Fruit fly (Drosophila melanogaster) whole organism, embryonic: ENCODE results near the gene Spt6.
A peak's percentile ranks its signal among the peaks of the same experiment; 100 is the strongest.

ENCODE experiments used
- Ada2b ChIP-seq: fragments of 200-800 bp; sonication (Bioruptor generic); IDR thresholded peaks from 2 replicates; pipeline ENCODE4 v1.3.6; 2022; ENCODE audit warnings: missing biosample characterization, missing genetic modification characterization
- Asciz ChIP-seq: fragments of 200-800 bp; sonication (Bioruptor generic); optimal IDR thresholded peaks from 2 replicates; lab custom pipeline; 2017; ENCODE audit warnings: missing biosample characterization, mild to moderate bottlenecking, missing genetic modification characterization, missing genetic modification reagents
- CG10267 ChIP-seq: fragments of 200-800 bp; sonication (Bioruptor generic); optimal IDR thresholded peaks from 2 replicates; lab custom pipeline; 2018; ENCODE audit warnings: missing biosample characterization, mild to moderate bottlenecking, missing genetic modification characterization, moderate library complexity
- CG11504 ChIP-seq: fragments of 200-800 bp; sonication (Bioruptor generic); optimal IDR thresholded peaks from 3 replicates; lab custom pipeline; 2019; ENCODE audit warnings: missing biosample characterization, mild to moderate bottlenecking, missing genetic modification characterization, moderate library complexity
- CG11560 ChIP-seq: fragments of 200-800 bp; sonication (Bioruptor generic); IDR thresholded peaks from 3 replicates; pipeline ENCODE4 v1.3.6; 2022; ENCODE audit warnings: missing biosample characterization, missing genetic modification characterization
- CG11696 ChIP-seq: fragments of 200-800 bp; sonication (Bioruptor generic); IDR thresholded peaks from 2 replicates; pipeline ENCODE4 v1.3.6; 2022; ENCODE audit warnings: missing biosample characterization, missing genetic modification characterization
- CG13123 ChIP-seq: fragments of 200-800 bp; sonication (Bioruptor generic); optimal IDR thresholded peaks from 2 replicates; lab custom pipeline; 2016; ENCODE audit warnings: missing biosample characterization, missing genetic modification characterization
- CG14050 ChIP-seq: fragments of 200-800 bp; sonication (Bioruptor generic); IDR thresholded peaks from 3 replicates; pipeline ENCODE4 v1.3.6; 2022; ENCODE audit warnings: missing biosample characterization, missing genetic modification characterization
- CG17328 ChIP-seq: fragments of 200-800 bp; sonication (Bioruptor generic); IDR thresholded peaks from 2 replicates; pipeline ENCODE4 v1.3.6; 2022; ENCODE audit warnings: missing biosample characterization, missing genetic modification characterization
- CG17385 ChIP-seq: fragments of 200-800 bp; sonication (Bioruptor generic); optimal IDR thresholded peaks from 3 replicates; lab custom pipeline; 2018; ENCODE audit warnings: missing biosample characterization, mild to moderate bottlenecking, missing genetic modification characterization
- CG2875 ChIP-seq: fragments of 200-800 bp; sonication (Bioruptor generic); optimal IDR thresholded peaks from 2 replicates; lab custom pipeline; 2017; ENCODE audit warnings: missing biosample characterization, mild to moderate bottlenecking, missing genetic modification characterization, missing genetic modification reagents
- CG31441 ChIP-seq: fragments of 200-800 bp; sonication (Bioruptor generic); IDR thresholded peaks from 2 replicates; pipeline ENCODE4 v1.3.6; 2022; ENCODE audit warnings: missing biosample characterization, missing genetic modification characterization
- CG32532 ChIP-seq: fragments of 200-800 bp; sonication (Bioruptor generic); IDR thresholded peaks from 2 replicates; pipeline ENCODE4 v1.3.6; 2022; ENCODE audit warnings: missing biosample characterization, missing genetic modification characterization
- CG32772 ChIP-seq: fragments of 200-800 bp; sonication (Bioruptor generic); IDR thresholded peaks from 2 replicates; pipeline ENCODE4 v1.3.6; 2022; ENCODE audit warnings: missing biosample characterization, missing genetic modification characterization
- CG42726 ChIP-seq: fragments of 200-800 bp; sonication (Bioruptor generic); IDR thresholded peaks from 2 replicates; pipeline ENCODE4 v1.3.6; 2022; ENCODE audit warnings: missing biosample characterization, missing genetic modification characterization; ENCODE audit not compliant: partially characterized antibody
- CG9932 ChIP-seq: fragments of 200-800 bp; sonication (Bioruptor generic); IDR thresholded peaks from 2 replicates; pipeline ENCODE4 v1.3.6; 2022; ENCODE audit warnings: missing biosample characterization, missing genetic modification characterization
- CHES-1-like ChIP-seq: fragments of 200-800 bp; sonication (Bioruptor generic); optimal IDR thresholded peaks from 2 replicates; lab custom pipeline; 2016; ENCODE audit warnings: missing biosample characterization, missing genetic modification characterization
- Chrac-16 ChIP-seq: fragments of 200-800 bp; sonication (Bioruptor generic); optimal IDR thresholded peaks from 3 replicates; lab custom pipeline; 2016; ENCODE audit warnings: missing biosample characterization, missing genetic modification characterization
- E2f2 ChIP-seq: fragments of 200-800 bp; sonication (Bioruptor generic); IDR thresholded peaks from 2 replicates; pipeline ENCODE4 v1.3.6; 2022; ENCODE audit warnings: missing biosample characterization, missing genetic modification characterization
- Ets97D ChIP-seq: fragments of 200-800 bp; sonication (Bioruptor generic); optimal IDR thresholded peaks from 3 replicates; lab custom pipeline; 2016; ENCODE audit warnings: missing biosample characterization, missing genetic modification characterization
- Fer1 ChIP-seq: fragments of 200-800 bp; sonication (Bioruptor generic); optimal IDR thresholded peaks from 2 replicates; lab custom pipeline; 2017; ENCODE audit warnings: missing biosample characterization, mild to moderate bottlenecking, missing genetic modification characterization
- Fer2 ChIP-seq: fragments of 200-800 bp; sonication (Bioruptor generic); optimal IDR thresholded peaks from 2 replicates; lab custom pipeline; 2018; ENCODE audit warnings: missing biosample characterization, mild to moderate bottlenecking, missing genetic modification characterization, moderate library complexity
- HLHmδ ChIP-seq: fragments of 200-800 bp; sonication (Bioruptor generic); optimal IDR thresholded peaks from 2 replicates; lab custom pipeline; 2018; ENCODE audit warnings: missing biosample characterization, mild to moderate bottlenecking, missing genetic modification characterization, moderate library complexity
- Hmx ChIP-seq: fragments of 200-800 bp; sonication (Bioruptor generic); optimal IDR thresholded peaks from 2 replicates; lab custom pipeline; 2016; ENCODE audit warnings: missing biosample characterization, missing genetic modification characterization
- Lhr ChIP-seq: fragments of 200-800 bp; sonication (Bioruptor generic); optimal IDR thresholded peaks from 3 replicates; lab custom pipeline; 2017; ENCODE audit warnings: mild to moderate bottlenecking, missing biosample characterization, missing genetic modification reagents, missing genetic modification characterization
- Lim3 ChIP-seq: fragments of 200-800 bp; sonication (Bioruptor generic); IDR thresholded peaks from 2 replicates; pipeline ENCODE4 v1.3.6; 2022; ENCODE audit warnings: missing biosample characterization, missing genetic modification characterization
- Meics ChIP-seq: fragments of 200-800 bp; sonication (Bioruptor generic); optimal IDR thresholded peaks from 2 replicates; lab custom pipeline; 2017; ENCODE audit warnings: missing biosample characterization, mild to moderate bottlenecking, missing genetic modification characterization
- Nf-YC ChIP-seq: fragments of 200-800 bp; optimal IDR thresholded peaks from 3 replicates; lab custom pipeline; 2019; ENCODE audit warnings: missing biosample characterization, mild to moderate bottlenecking, missing genetic modification characterization, moderate library complexity
- Optix ChIP-seq: fragments of 200-800 bp; sonication (Bioruptor generic); IDR thresholded peaks from 3 replicates; pipeline ENCODE4 v1.3.6; 2022; ENCODE audit warnings: missing biosample characterization, missing genetic modification characterization
- Sin3A ChIP-seq: fragments of >200 bp; optimal IDR thresholded peaks from 2 replicates; lab custom pipeline; 2018
- Sry-β ChIP-seq: fragments of 200-800 bp; sonication (Bioruptor generic); optimal IDR thresholded peaks from 2 replicates; lab custom pipeline; 2018; ENCODE audit warnings: missing biosample characterization, mild to moderate bottlenecking, missing genetic modification characterization, moderate library complexity
- Trl ChIP-seq, 3 experiments: fragments of >200 bp in 2 of 3; fragments of 200-800 bp in 1 of 3; sonication (Bioruptor generic) in 1 of 3; optimal IDR thresholded peaks; 2 replicates in 1 of 3; 3 replicates in 2 of 3; lab custom pipeline; 2016 to 2017; ENCODE audit warnings: missing biosample characterization in 1 of 3, missing genetic modification characterization in 1 of 3
- bowl ChIP-seq: fragments of 200-800 bp; sonication (Bioruptor generic); IDR thresholded peaks from 2 replicates; pipeline ENCODE4 v1.3.6; 2022; ENCODE audit warnings: missing biosample characterization, missing genetic modification characterization
- chn ChIP-seq: fragments of 200-800 bp; sonication (Bioruptor generic); optimal IDR thresholded peaks from 2 replicates; lab custom pipeline; 2016; ENCODE audit warnings: missing biosample characterization, missing genetic modification characterization
- crc ChIP-seq: fragments of 200-800 bp; sonication (Bioruptor generic); optimal IDR thresholded peaks from 2 replicates; lab custom pipeline; 2016; ENCODE audit warnings: missing biosample characterization, missing genetic modification characterization
- da ChIP-seq: fragments of 200-800 bp; sonication (Bioruptor generic); optimal IDR thresholded peaks from 2 replicates; lab custom pipeline; 2016; ENCODE audit warnings: missing biosample characterization, missing genetic modification characterization
- eve ChIP-seq, 2 experiments: fragments of >200 bp; optimal IDR thresholded peaks; 2 replicates each; lab custom pipeline; 2017; ENCODE audit warnings: missing biosample characterization in 2 of 2, missing genetic modification characterization in 2 of 2
- fu2 ChIP-seq: fragments of 200-800 bp; sonication (Bioruptor generic); optimal IDR thresholded peaks from 2 replicates; lab custom pipeline; 2016; ENCODE audit warnings: missing biosample characterization, missing genetic modification characterization
- gem ChIP-seq: fragments of 200-800 bp; sonication (Bioruptor generic); optimal IDR thresholded peaks from 2 replicates; lab custom pipeline; 2019; ENCODE audit warnings: missing biosample characterization, mild to moderate bottlenecking, missing genetic modification characterization, moderate library complexity
- gro ChIP-seq: fragments of 200-800 bp; sonication (Bioruptor generic); optimal IDR thresholded peaks from 2 replicates; lab custom pipeline; 2016; ENCODE audit warnings: missing biosample characterization, missing genetic modification characterization
- h ChIP-seq: fragments of >200 bp; optimal IDR thresholded peaks from 2 replicates; lab custom pipeline; 2017
- her ChIP-seq: fragments of 200-800 bp; sonication (Bioruptor generic); optimal IDR thresholded peaks from 2 replicates; lab custom pipeline; 2016; ENCODE audit warnings: missing biosample characterization, missing genetic modification characterization
- jing ChIP-seq: fragments of 200-800 bp; sonication (Bioruptor generic); optimal IDR thresholded peaks from 2 replicates; lab custom pipeline; 2018; ENCODE audit warnings: missing biosample characterization, mild to moderate bottlenecking, missing genetic modification characterization
- kah ChIP-seq: fragments of 200-800 bp; sonication (Bioruptor generic); optimal IDR thresholded peaks from 2 replicates; lab custom pipeline; 2018; ENCODE audit warnings: missing biosample characterization, mild to moderate bottlenecking, missing genetic modification characterization
- kay ChIP-seq: fragments of 200-800 bp; sonication (Bioruptor generic); optimal IDR thresholded peaks from 2 replicates; lab custom pipeline; 2016; ENCODE audit warnings: missing biosample characterization, missing genetic modification characterization
- kni ChIP-seq: fragments of 200-800 bp; sonication (Bioruptor generic); optimal IDR thresholded peaks from 3 replicates; lab custom pipeline; 2017; ENCODE audit warnings: mild to moderate bottlenecking, missing biosample characterization, missing genetic modification reagents, missing genetic modification characterization
- lola ChIP-seq, 3 experiments: fragments of >200 bp in 2 of 3; fragments of 200-800 bp in 1 of 3; sonication (Bioruptor generic) in 1 of 3; optimal IDR thresholded peaks; 2 replicates each; lab custom pipeline; 2017 to 2019; ENCODE audit warnings: missing biosample characterization in 3 of 3, missing genetic modification characterization in 3 of 3, mild to moderate bottlenecking in 1 of 3, moderate library complexity in 1 of 3
- otp ChIP-seq: fragments of 200-800 bp; sonication (Bioruptor generic); IDR thresholded peaks from 3 replicates; pipeline ENCODE4, ENCODE4 v1.3.6; 2022; ENCODE audit warnings: missing biosample characterization, missing genetic modification characterization
- sens ChIP-seq: fragments of 200-800 bp; sonication (Bioruptor generic); peaks from one replicate; lab custom pipeline; 2016; ENCODE audit warnings: missing biosample characterization, missing genetic modification characterization
- ssp ChIP-seq: fragments of 200-800 bp; sonication (Bioruptor generic); IDR thresholded peaks from 2 replicates; pipeline ENCODE4 v1.3.6; 2022; ENCODE audit warnings: missing biosample characterization, missing genetic modification characterization
- z ChIP-seq: fragments of 200-800 bp; sonication (Bioruptor generic); IDR thresholded peaks from 3 replicates; pipeline ENCODE4 v1.3.6; 2022; ENCODE audit warnings: missing biosample characterization, missing genetic modification characterization

Gene Spt6

DNA sequence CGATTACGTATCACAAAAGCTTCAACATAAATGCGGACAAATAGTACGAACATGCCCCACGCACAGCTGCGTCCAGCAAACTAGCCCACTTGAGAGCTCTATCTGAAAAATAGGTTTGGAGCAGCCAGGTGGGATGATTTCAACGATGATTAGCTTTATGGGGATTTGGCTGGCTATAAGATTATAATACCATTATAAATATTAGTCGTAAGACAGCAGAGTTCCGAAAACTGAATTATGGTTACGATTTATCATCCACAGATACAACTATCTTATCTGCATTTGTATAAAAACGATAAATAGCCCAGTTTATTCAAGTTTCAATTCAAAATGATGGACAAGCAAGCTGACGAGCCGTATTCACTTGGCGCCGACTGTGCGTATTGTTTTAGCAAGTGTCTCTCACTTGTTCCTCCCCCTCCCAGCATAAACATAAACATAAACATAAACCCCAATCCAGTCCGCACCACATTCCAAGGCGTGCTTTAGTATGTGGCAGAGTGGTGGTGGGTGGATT lies 3.9 kb upstream of the Spt6 start (continued):
- TF ChIP-seq bowl (GFP tag; lab: Robert Waterston, UW) (no peak), z (GFP tag; lab: Robert Waterston, UW) (no peak), Ets97D (peak; percentile 12), CG32532 (GFP tag; lab: Robert Waterston, UW) (peak; percentile 71), CG17328 (GFP tag; lab: Robert Waterston, UW) (no peak), da (GFP tag; lab: Kevin White, UChicago) (no peak), Trl (optimal IDR thresholded peaks at IDR 0.05; lab: Kevin White, UChicago) (no peak), Trl (GFP tag; optimal IDR thresholded peaks at IDR 0.05; lab: Kevin White, UChicago) (no peak), Hmx (GFP tag; lab: Kevin White, UChicago) (no peak), Optix (GFP tag; lab: Robert Waterston, UW) (no peak; the same call in 2 of the 3 replicates), otp (GFP tag; lab: Robert Waterston, UW) (no peak), CG14050 (GFP tag; lab: Robert Waterston, UW) (peak; percentile 24; the same call in 2 of the 3 replicates), jing (GFP tag; lab: Kevin White, UChicago) (peak; percentile 49), eve (GFP tag; optimal IDR thresholded peaks at IDR 0.05; lab: Kevin White, UChicago) (no peak), kni (GFP tag; lab: Kevin White, UChicago) (no peak), CG32772 (GFP tag; lab: Robert Waterston, UW) (no peak; the same call in 1 of the 2 replicates), Meics (GFP tag; lab: Kevin White, UChicago) (peak; percentile 89), Lim3 (GFP tag; lab: Robert Waterston, UW) (no peak), CG11560 (tag; lab: Robert Waterston, UW) (0 out of 3 replicates have a peak, but pooled peaks have one; percentile 41), CG13123 (no peak), HLHmδ (GFP tag; lab: Kevin White, UChicago) (no peak), CHES-1-like (GFP tag; lab: Kevin White, UChicago) (peak; percentile 13), her (no peak), Asciz (GFP tag; lab: Kevin White, UChicago) (peak; percentile 78), gem (tag; lab: Kevin White, UChicago) (peak; percentile 82), fu2 (GFP tag; lab: Kevin White, UChicago) (peak; percentile 32), h (lab: Kevin White, UChicago) (no peak), Sry-β (no peak), CG31441 (peak; percentile 81), ssp (GFP tag; lab: Robert Waterston, UW) (peak; percentile 37; the same call in 1 of the 2 replicates), Sin3A (lab: Kevin White, UChicago) (no peak), CG11696 (GFP tag; lab: Robert Waterston, UW) (peak; percentile 86), Fer2 (tag; lab: Kevin White, UChicago) (peak; percentile 13), kay (no peak), Chrac-16 (GFP tag; lab: Kevin White, UChicago) (peak; percentile 39), CG10267 (peak; percentile 65), chn (peak; percentile 58), sens (GFP tag; lab: Kevin White, UChicago) (peak; percentile 91), E2f2 (GFP tag; lab: Robert Waterston, UW) (peak; percentile 42; the same call in 1 of the 2 replicates), CG17385 (GFP tag; lab: Kevin White, UChicago) (peak; percentile 77), Ada2b (GFP tag; lab: Robert Waterston, UW) (peak; percentile 66), CG2875 (peak; percentile 37), Fer1 (GFP tag; lab: Kevin White, UChicago) (peak; percentile 92), crc (GFP tag; lab: Kevin White, UChicago) (peak; percentile 43), kah (peak; percentile 42), CG42726 (no peak), Nf-YC (tag; lab: Kevin White, UChicago) (peak; percentile 73), CG9932 (GFP tag; lab: Robert Waterston, UW) (peak; percentile 48; the same call in 1 of the 2 replicates), lola (GFP tag; optimal IDR thresholded peaks at IDR 0.05; lab: Kevin White, UChicago) (peak in 1 of 3 experiments; percentile 25), gro (GFP tag; lab: Kevin White, UChicago) (peak; percentile 58), CG11504 (peak; percentile 86), Lhr (GFP tag; lab: Kevin White, UChicago) (peak; percentile 3)
